Fruit fly (Drosophila melanogaster) whole organism, prepupa: ENCODE data around the gene CG6034.

Experiments used
- CG10631 ChIP-seq: fragments of 200-800 bp; sonication (Bioruptor generic); optimal IDR thresholded peaks from 2 replicates; lab custom pipeline; 2016; ENCODE audit warnings: missing biosample characterization, missing genetic modification characterization
- CG10669 ChIP-seq: fragments of 200-800 bp; sonication (Bioruptor generic); optimal IDR thresholded peaks from 3 replicates; lab custom pipeline; 2018; ENCODE audit warnings: missing biosample characterization, mild to moderate bottlenecking, missing genetic modification characterization, moderate library complexity
- CG15336 ChIP-seq: fragments of 200-800 bp; sonication (Bioruptor generic); IDR thresholded peaks from 2 replicates; pipeline ENCODE4 v1.3.6; 2022; ENCODE audit warnings: missing biosample characterization, missing genetic modification characterization
- CG31627 ChIP-seq: fragments of 200-800 bp; sonication (Bioruptor generic); optimal IDR thresholded peaks from 3 replicates; lab custom pipeline; 2016; ENCODE audit warnings: missing biosample characterization, missing genetic modification characterization
- CG4318 ChIP-seq: fragments of 200-800 bp; sonication (Bioruptor generic); optimal IDR thresholded peaks from 3 replicates; lab custom pipeline; 2017; ENCODE audit warnings: missing biosample characterization, mild to moderate bottlenecking, missing genetic modification characterization
- CG6163 ChIP-seq: fragments of 200-800 bp; sonication (Bioruptor generic); IDR thresholded peaks from 3 replicates; pipeline ENCODE4 v1.3.6; 2022; ENCODE audit warnings: missing biosample characterization, missing genetic modification characterization
- CG6792 ChIP-seq: fragments of 200-800 bp; sonication (Bioruptor generic); optimal IDR thresholded peaks from 3 replicates; lab custom pipeline; 2016; ENCODE audit warnings: missing biosample characterization, missing genetic modification characterization
- CG9139 ChIP-seq: fragments of 200-800 bp; sonication (Bioruptor generic); optimal IDR thresholded peaks from 3 replicates; lab custom pipeline; 2017; ENCODE audit warnings: missing biosample characterization, mild to moderate bottlenecking, missing genetic modification characterization
- Eip75B ChIP-seq: fragments of 200-800 bp; sonication (Bioruptor generic); optimal IDR thresholded peaks from 3 replicates; lab custom pipeline; 2016; ENCODE audit warnings: missing biosample characterization, missing genetic modification characterization
- Hr38 ChIP-seq: sonication (Bioruptor generic); optimal IDR thresholded peaks from 2 replicates; lab custom pipeline; 2016; ENCODE audit warnings: missing biosample characterization, missing genetic modification characterization
- OdsH ChIP-seq: fragments of 200-800 bp; sonication (Bioruptor generic); optimal IDR thresholded peaks from 3 replicates; lab custom pipeline; 2016; ENCODE audit warnings: missing biosample characterization, missing genetic modification characterization
- Sox102F ChIP-seq: fragments of 200-800 bp; sonication (Bioruptor generic); optimal IDR thresholded peaks from 2 replicates; lab custom pipeline; 2016; ENCODE audit warnings: missing biosample characterization, mild to moderate bottlenecking, missing genetic modification characterization
- dac ChIP-seq: fragments of 200-800 bp; sonication (Bioruptor generic); optimal IDR thresholded peaks from 2 replicates; lab custom pipeline; 2017; ENCODE audit warnings: missing biosample characterization, mild to moderate bottlenecking, missing genetic modification characterization
- net ChIP-seq: fragments of 200-800 bp; sonication (Bioruptor generic); optimal IDR thresholded peaks from 3 replicates; lab custom pipeline; 2016; ENCODE audit warnings: missing biosample characterization, missing genetic modification characterization
- ss ChIP-seq, 2 experiments: fragments of 200-800 bp; sonication (Bioruptor generic); optimal IDR thresholded peaks; 2 replicates in 1 of 2; 3 replicates in 1 of 2; lab custom pipeline; 2017 to 2018; ENCODE audit warnings: mild to moderate bottlenecking in 2 of 2, missing biosample characterization in 2 of 2, missing genetic modification characterization in 2 of 2, moderate library complexity in 1 of 2

Gene CG6034

dm6 chr3L:17719754-17720153 is 26.9 kb downstream of the CG6034 start, which contains the start of gene CheB74a:
Gene CheB74a, minus strand, starts transcription at chr3L:17719854.
- TF ChIP-seq OdsH (no peak), Hr38 (GFP tag; lab: Kevin White, UChicago) (no peak), CG9139 (GFP tag; lab: Kevin White, UChicago) (no peak), net (GFP tag; lab: Kevin White, UChicago) (no peak), CG6792 (GFP tag; lab: Kevin White, UChicago) (no peak), CG4318 (GFP tag; lab: Kevin White, UChicago) (no peak), dac (no peak), CG6163 (no peak), CG31627 (GFP tag; lab: Kevin White, UChicago) (no peak), CG10669 (GFP tag; lab: Kevin White, UChicago) (no peak), CG15336 (GFP tag; lab: Robert Waterston, UW) (no peak), Eip75B (no peak), Sox102F (no peak), ss (GFP tag; optimal IDR thresholded peaks at IDR 0.05; lab: Kevin White, UChicago) (no peak), CG10631 (GFP tag; lab: Kevin White, UChicago) (no peak)
